Fruit fly (Drosophila melanogaster): ENCODE data around the gene Lip4.

Lip4 gene

DNA sequence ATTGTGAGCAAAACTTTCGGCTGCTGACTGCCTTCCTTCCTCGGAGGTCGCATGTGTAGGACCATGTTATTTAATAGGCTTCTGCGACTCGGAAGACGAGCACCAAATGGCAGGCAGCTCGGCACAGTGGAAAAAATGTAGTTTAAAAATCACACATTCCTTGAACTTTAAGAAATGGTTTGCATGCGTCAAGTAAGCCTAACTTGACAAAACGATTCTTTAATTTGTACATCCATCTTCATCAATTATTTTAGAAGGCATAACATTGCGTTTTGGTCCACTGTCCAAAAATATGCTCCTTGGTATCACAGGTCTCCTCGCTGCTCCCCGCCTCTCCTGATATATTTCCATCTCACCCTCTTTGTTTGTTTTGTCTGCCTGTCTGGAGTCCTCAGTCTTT lies 38.3 kb downstream of the Lip4 start (continued):
- peak; percentile 22 for TF ChIP-seq CG34406 (GFP tag; optimal IDR thresholded peaks at IDR 0.05)
- peak; percentile 15 for TF ChIP-seq dsx (GFP tag; optimal IDR thresholded peaks at IDR 0.05; ENCODE audit: poor library complexity, severe bottlenecking)
- peak; percentile 43 for TF ChIP-seq Eip75B (GFP tag; optimal IDR thresholded peaks at IDR 0.05)
- peak; percentile 36 for TF ChIP-seq spab (GFP tag; optimal IDR thresholded peaks at IDR 0.05)
- TF ChIP-seq Hr4 (GFP tag; optimal IDR thresholded peaks at IDR 0.05): no peak
- peak; percentile 47 for TF ChIP-seq CG3919 (GFP tag; optimal IDR thresholded peaks at IDR 0.05)
- TF ChIP-seq CG8632 (GFP tag; optimal IDR thresholded peaks at IDR 0.05): no peak

DNA sequence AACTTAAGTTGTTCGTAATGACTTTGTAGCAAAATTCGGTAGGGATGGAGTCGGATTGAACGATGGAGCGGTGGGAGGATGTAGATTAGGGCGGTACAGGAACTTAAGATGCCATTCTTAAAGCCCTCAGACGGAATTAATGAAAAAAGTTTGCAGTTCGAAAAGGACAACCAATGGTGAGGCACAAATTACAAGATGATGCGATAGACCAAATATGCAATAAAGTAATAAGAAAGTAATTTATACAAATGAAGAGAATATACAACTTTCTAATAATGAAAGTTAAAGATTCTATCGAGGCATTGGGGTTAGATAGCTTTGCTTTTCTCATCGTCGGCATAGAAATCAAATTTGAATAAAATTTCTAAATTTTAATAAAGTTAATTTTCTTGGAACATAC lies 39.6 kb downstream of the Lip4 start, which contains the start of gene CG6138:
TSS of gene CG6138 (plus strand) at position 301 of the 400 bp plus-strand sequence.
- TF ChIP-seq Eip78C (GFP tag): no peak
- TF ChIP-seq Ets21C (GFP tag; optimal IDR thresholded peaks at IDR 0.05): no peak
- no peak for TF ChIP-seq net (GFP tag; optimal IDR thresholded peaks at IDR 0.05)
- TF ChIP-seq Sox102F (GFP tag; optimal IDR thresholded peaks at IDR 0.05): no peak
- no peak for TF ChIP-seq CG16779 (tag; optimal IDR thresholded peaks at IDR 0.05)
- TF ChIP-seq Blimp-1 (GFP tag; optimal IDR thresholded peaks at IDR 0.05): no peak
- no peak for TF ChIP-seq CG9139 (GFP tag; optimal IDR thresholded peaks at IDR 0.05)
- no peak for TF ChIP-seq CG34406 (GFP tag; optimal IDR thresholded peaks at IDR 0.05)
- TF ChIP-seq Smox (GFP tag; optimal IDR thresholded peaks at IDR 0.05): no peak
- no peak for TF ChIP-seq CG11294 (GFP tag; IDR thresholded peaks at IDR 0.05)
- no peak for TF ChIP-seq Met (GFP tag; optimal IDR thresholded peaks at IDR 0.05)
- no peak for TF ChIP-seq CG6854 (GFP tag; optimal IDR thresholded peaks at IDR 0.05)
- TF ChIP-seq Gug (GFP tag; IDR thresholded peaks at IDR 0.05): no peak
- TF ChIP-seq CG10669 (GFP tag; optimal IDR thresholded peaks at IDR 0.05): no peak
- no peak for TF ChIP-seq CG8632 (GFP tag; optimal IDR thresholded peaks at IDR 0.05)
- TF ChIP-seq Ets96B (tag; optimal IDR thresholded peaks at IDR 0.05): no peak
- no peak for TF ChIP-seq CG8319 (GFP tag; optimal IDR thresholded peaks at IDR 0.05)

- TF ChIP-seq CG8632 (GFP tag; optimal IDR thresholded peaks at IDR 0.05) (no peak), svp (GFP tag) (no peak), CG16779 (tag; optimal IDR thresholded peaks at IDR 0.05) (no peak), CG34406 (GFP tag; optimal IDR thresholded peaks at IDR 0.05) (no peak), vri (GFP tag; optimal IDR thresholded peaks at IDR 0.05) (no peak), CG11902 (GFP tag; optimal IDR thresholded peaks at IDR 0.05) (no peak), dac (GFP tag; optimal IDR thresholded peaks at IDR 0.05) (no peak), Hr39 (GFP tag; optimal IDR thresholded peaks at IDR 0.05) (no peak), pdm3 (GFP tag; optimal IDR thresholded peaks at IDR 0.05) (no peak), topi (GFP tag; optimal IDR thresholded peaks at IDR 0.05) (no peak), ss (GFP tag; optimal IDR thresholded peaks at IDR 0.05) (no peak), CG3919 (GFP tag; optimal IDR thresholded peaks at IDR 0.05) (no peak), CG6163 (GFP tag; IDR thresholded peaks at IDR 0.05) (no peak), CG8319 (GFP tag; optimal IDR thresholded peaks at IDR 0.05) (no peak)
Observed at dm6 chr2L:10577692-10578091, 50.3 kb downstream of the Lip4 start, which contains the start of gene w-cup. TSS of gene w-cup (minus strand) at chr2L:10577792.

- no peak for TF ChIP-seq Ets21C (GFP tag; optimal IDR thresholded peaks at IDR 0.05)
- TF ChIP-seq acj6 (GFP tag; optimal IDR thresholded peaks at IDR 0.05): no peak
- no peak for TF ChIP-seq Eip75B (GFP tag; optimal IDR thresholded peaks at IDR 0.05)
- no peak for TF ChIP-seq fkh (GFP tag; optimal IDR thresholded peaks at IDR 0.05)
- no peak for TF ChIP-seq Sox15 (GFP tag; optimal IDR thresholded peaks at IDR 0.05)
- TF ChIP-seq ss (GFP tag; optimal IDR thresholded peaks at IDR 0.05): no peak
- TF ChIP-seq Blimp-1 (GFP tag; optimal IDR thresholded peaks at IDR 0.05): no peak
- no peak for TF ChIP-seq CG9139 (GFP tag; optimal IDR thresholded peaks at IDR 0.05)
- TF ChIP-seq CG15336 (GFP tag; IDR thresholded peaks at IDR 0.05): no peak
- TF ChIP-seq CG6808 (GFP tag; optimal IDR thresholded peaks at IDR 0.05): no peak
- TF ChIP-seq CG6276 (GFP tag; optimal IDR thresholded peaks at IDR 0.05): no peak
Observed at dm6 chr2L:10579453-10579852, 52.1 kb downstream of the Lip4 start, which contains the start of gene CG34160. TSS of gene CG34160 (plus strand) at chr2L:10579753.
